Fruit fly (Drosophila melanogaster): ENCODE measurements around the gene rtet.

The rtet gene

DNA sequence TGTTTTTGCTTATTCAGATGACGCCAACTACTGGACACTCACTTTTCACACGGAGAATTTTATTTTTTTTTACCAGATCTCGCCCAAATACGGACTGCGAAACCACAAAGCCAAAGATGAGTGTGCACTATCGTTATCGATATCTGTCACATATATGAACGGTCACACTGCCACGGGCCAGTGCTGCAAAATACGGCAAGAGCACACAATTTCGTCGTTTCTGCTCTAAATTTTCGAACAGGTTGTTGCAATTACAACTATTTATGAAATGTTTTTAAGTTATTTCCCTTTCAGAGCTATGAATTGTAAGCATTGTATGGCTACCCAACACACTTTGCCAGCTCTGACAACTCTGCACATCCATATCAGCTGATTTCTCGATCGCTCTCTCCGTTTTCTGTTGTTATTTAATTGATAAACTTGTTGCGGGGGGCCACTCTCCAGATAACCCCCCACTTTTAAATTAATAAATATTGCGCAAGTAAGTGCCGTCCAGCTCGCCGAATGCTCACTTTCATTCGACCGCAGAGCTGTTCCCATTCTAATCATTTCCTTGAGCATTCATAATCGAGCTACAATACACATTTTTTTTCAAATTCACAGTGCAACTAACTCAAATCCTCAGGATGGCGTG is 19.2 kb downstream of the rtet start, which contains the start of the genes slmb and CG5793 (continued):
- TF ChIP-seq gsb-n (tag; optimal IDR thresholded peaks at IDR 0.05), result peak; percentile 25
- TF ChIP-seq CG34224 (GFP tag; IDR thresholded peaks at IDR 0.05; ENCODE audit: partially characterized antibody), result peak; percentile 45; the same call in 1 of the 3 replicates

DNA sequence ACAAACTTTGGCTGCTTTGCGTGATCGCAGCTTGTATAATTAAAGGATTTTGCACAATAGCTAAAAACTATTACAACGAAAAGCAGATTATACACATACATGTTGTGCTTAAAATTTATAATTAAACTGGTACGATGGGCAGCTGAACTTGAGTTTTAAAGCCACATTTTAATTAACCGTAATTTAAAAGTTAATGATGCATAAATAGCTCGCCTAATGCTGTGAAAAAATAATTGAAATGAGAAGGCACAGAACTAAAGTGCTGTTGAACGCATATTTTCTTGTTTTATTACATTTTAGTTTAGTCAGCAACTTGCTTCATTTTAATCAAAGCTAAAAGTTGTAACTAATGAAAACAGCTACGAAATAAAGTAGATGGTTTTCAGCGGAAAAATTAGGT is 21.4 kb downstream of the rtet start, which contains the start of gene Obp93a:
Gene Obp93a, minus strand, starts transcription at position 101 of the 400 bp plus-strand sequence.
- TF ChIP-seq Sin3A (optimal IDR thresholded peaks at IDR 0.05), result no peak
- no peak for TF ChIP-seq dm (GFP tag; optimal IDR thresholded peaks at IDR 0.05)
- TF ChIP-seq CG12769 (tag; optimal IDR thresholded peaks at IDR 0.05), result no peak
- TF ChIP-seq GATAe (GFP tag; conservative IDR thresholded peaks at IDR 0.05), result no peak
- no peak for TF ChIP-seq CG11723 (GFP tag; optimal IDR thresholded peaks at IDR 0.05)
- no peak for TF ChIP-seq shn (GFP tag; optimal IDR thresholded peaks at IDR 0.05)
- no peak for TF ChIP-seq gsb (GFP tag; IDR thresholded peaks at IDR 0.05)
- TF ChIP-seq insv (GFP tag; optimal IDR thresholded peaks at IDR 0.05), result no peak
- no peak for TF ChIP-seq ems (GFP tag; optimal IDR thresholded peaks at IDR 0.05)
- no peak for TF ChIP-seq lmd (GFP tag; IDR thresholded peaks at IDR 0.05)
- TF ChIP-seq Usf (GFP tag; optimal IDR thresholded peaks at IDR 0.05), result no peak

DNA sequence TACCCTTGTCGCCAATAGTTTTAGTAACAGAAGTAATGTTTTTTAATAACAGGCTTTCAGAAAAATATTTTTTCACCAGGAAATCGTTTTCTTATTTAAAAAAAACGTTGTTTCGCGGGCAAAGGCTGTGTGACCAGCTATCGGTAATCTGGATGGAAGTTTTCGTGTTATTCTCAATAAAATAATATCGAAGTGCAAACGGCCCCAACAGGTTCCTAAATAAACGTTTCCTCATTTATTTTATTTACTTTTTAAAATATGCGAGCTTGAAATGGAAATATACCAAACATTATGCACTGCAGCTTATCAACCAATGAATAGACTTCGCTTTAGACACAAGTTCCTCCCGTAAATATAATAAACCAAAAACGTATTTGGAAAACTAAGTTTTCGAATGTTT is 21.8 kb downstream of the rtet start, which contains the start of gene Ice2:
Gene Ice2, plus strand, starts transcription at position 167 of the 400 bp plus-strand sequence.
- TF ChIP-seq Camta (GFP tag; optimal IDR thresholded peaks at IDR 0.05) (no peak), CG17612 (GFP tag; IDR thresholded peaks at IDR 0.05) (no peak), CG15514 (GFP tag; optimal IDR thresholded peaks at IDR 0.05) (peak; percentile 92), Atf6 (GFP tag; IDR thresholded peaks at IDR 0.05) (no peak), Xrp1 (GFP tag; IDR thresholded peaks at IDR 0.05) (peak; percentile 25; the same call in 1 of the 2 replicates), sr (GFP tag; IDR thresholded peaks at IDR 0.05) (no peak), CG6175 (GFP tag; IDR thresholded peaks at IDR 0.05) (no peak), Lpt (GFP tag; optimal IDR thresholded peaks at IDR 0.05) (no peak), Fer1 (GFP tag; optimal IDR thresholded peaks at IDR 0.05) (no peak), Adf1 (GFP tag; IDR thresholded peaks at IDR 0.05) (no peak), sna (GFP tag; IDR thresholded peaks at IDR 0.05; ENCODE audit: partially characterized antibody) (no peak), CG8388 (GFP tag; optimal IDR thresholded peaks at IDR 0.05) (no peak), abd-A (tag; optimal IDR thresholded peaks at IDR 0.05) (no peak), lmd (GFP tag; IDR thresholded peaks at IDR 0.05) (no peak), CG11695 (GFP tag; IDR thresholded peaks at IDR 0.05) (no peak), vnd (GFP tag; IDR thresholded peaks at IDR 0.05; ENCODE audit: partially characterized antibody) (0 out of 3 replicates have a peak, but pooled peaks have one; percentile 7), Fer2 (tag; optimal IDR thresholded peaks at IDR 0.05) (no peak), CG30020 (tag; optimal IDR thresholded peaks at IDR 0.05) (peak; percentile 38), ara (GFP tag; IDR thresholded peaks at IDR 0.05) (no peak), aop (GFP tag; IDR thresholded peaks at IDR 0.05) (no peak), CG5953 (GFP tag; IDR thresholded peaks at IDR 0.05) (no peak), stc (GFP tag; IDR thresholded peaks at IDR 0.05) (no peak), CG18476 (GFP tag; optimal IDR thresholded peaks at IDR 0.05) (no peak), CG31365 (tag; optimal IDR thresholded peaks at IDR 0.05) (no peak), ro (GFP tag; IDR thresholded peaks at IDR 0.05) (no peak), sug (tag; optimal IDR thresholded peaks at IDR 0.05) (peak; percentile 21), HLHmδ (GFP tag; optimal IDR thresholded peaks at IDR 0.05) (no peak), CG1529 (GFP tag; optimal IDR thresholded peaks at IDR 0.05) (no peak), trem (tag; optimal IDR thresholded peaks at IDR 0.05) (peak; percentile 46), croc (GFP tag; conservative IDR thresholded peaks at IDR 0.05) (no peak), Ets97D (GFP tag; optimal IDR thresholded peaks at IDR 0.05) (peak; percentile 61), CrebB (tag; optimal IDR thresholded peaks at IDR 0.05) (no peak), ac (GFP tag; optimal IDR thresholded peaks at IDR 0.05) (no peak), NfI (GFP tag; optimal IDR thresholded peaks at IDR 0.05) (no peak), Oaz (GFP tag; IDR thresholded peaks at IDR 0.05) (no peak), Doc2 (GFP tag; IDR thresholded peaks at IDR 0.05) (no peak)
